Fruit fly (Drosophila melanogaster): ENCODE results near the gene Cpr65Ax1.

The Cpr65Ax1 gene

dm6 chr3L:6181776-6182175 is 34.0 kb upstream of the Cpr65Ax1 start, which contains the start of gene CG10274 (continued):
- TF ChIP-seq ken (GFP tag; IDR thresholded peaks at IDR 0.05) = peak; percentile 55; the same call in 2 of the 3 replicates
- TF ChIP-seq CG33557 (GFP tag; optimal IDR thresholded peaks at IDR 0.05) = peak; percentile 73
- TF ChIP-seq CG12744 (GFP tag; optimal IDR thresholded peaks at IDR 0.05) = peak; percentile 48
- TF ChIP-seq lmd (GFP tag; IDR thresholded peaks at IDR 0.05) = peak; percentile 80
- peak; percentile 67 for TF ChIP-seq CG9437 (GFP tag; optimal IDR thresholded peaks at IDR 0.05)
- TF ChIP-seq kah (GFP tag; optimal IDR thresholded peaks at IDR 0.05) = no peak
- TF ChIP-seq gro (GFP tag; optimal IDR thresholded peaks at IDR 0.05) = peak; percentile 77
- TF ChIP-seq seq (GFP tag; IDR thresholded peaks at IDR 0.05) = no peak
- no peak for TF ChIP-seq prd (optimal IDR thresholded peaks at IDR 0.05)
- peak; percentile 82 for TF ChIP-seq prd (GFP tag; IDR thresholded peaks at IDR 0.05)
- TF ChIP-seq CG4617 (GFP tag; optimal IDR thresholded peaks at IDR 0.05; ENCODE audit: borderline replicate concordance) = peak; percentile 84
- TF ChIP-seq ftz-f1 (GFP tag; optimal IDR thresholded peaks at IDR 0.05) = no peak
- TF ChIP-seq CG3407 (GFP tag; optimal IDR thresholded peaks at IDR 0.05) = peak; percentile 29
- no peak; the same call in 1 of the 2 replicates for TF ChIP-seq Adf1 (GFP tag; IDR thresholded peaks at IDR 0.05)
- peak in 1 of 3 experiments; percentile 81 for TF ChIP-seq lola (GFP tag; optimal IDR thresholded peaks at IDR 0.05)
- TF ChIP-seq ranshi (GFP tag; IDR thresholded peaks at IDR 0.05) = peak; percentile 61; the same call in 1 of the 2 replicates
- peak; percentile 50 for TF ChIP-seq CG4328 (GFP tag; optimal IDR thresholded peaks at IDR 0.05)
- TF ChIP-seq H15 (GFP tag; IDR thresholded peaks at IDR 0.05) = peak; percentile 47; the same call in 1 of the 3 replicates
- peak; percentile 90 for TF ChIP-seq CoRest (tag; optimal IDR thresholded peaks at IDR 0.05)
- no peak for TF ChIP-seq dan (GFP tag; IDR thresholded peaks at IDR 0.05)
- peak; percentile 66 for TF ChIP-seq Six4 (GFP tag; optimal IDR thresholded peaks at IDR 0.05)
- peak; percentile 30 for TF ChIP-seq dm (GFP tag; optimal IDR thresholded peaks at IDR 0.05)
- no peak for TF ChIP-seq CG13894 (tag; optimal IDR thresholded peaks at IDR 0.05)
- TF ChIP-seq zen2 (GFP tag; IDR thresholded peaks at IDR 0.05; ENCODE audit: partially characterized antibody) = no peak
- no peak for TF ChIP-seq Neu2 (GFP tag; optimal IDR thresholded peaks at IDR 0.05; ENCODE audit: borderline replicate concordance)
- TF ChIP-seq usp (GFP tag; optimal IDR thresholded peaks at IDR 0.05) = no peak
- TF ChIP-seq NfI (GFP tag; optimal IDR thresholded peaks at IDR 0.05) = peak; percentile 81
- TF ChIP-seq sna (GFP tag; IDR thresholded peaks at IDR 0.05; ENCODE audit: partially characterized antibody) = no peak
- peak; percentile 33 for TF ChIP-seq CG7271 (tag; optimal IDR thresholded peaks at IDR 0.05)
- no peak for TF ChIP-seq HLHmδ (GFP tag; optimal IDR thresholded peaks at IDR 0.05)
- TF ChIP-seq Atf6 (GFP tag; IDR thresholded peaks at IDR 0.05) = peak; percentile 66
- TF ChIP-seq CG6689 (GFP tag; IDR thresholded peaks at IDR 0.05) = peak; percentile 34; the same call in 1 of the 2 replicates

DNA sequence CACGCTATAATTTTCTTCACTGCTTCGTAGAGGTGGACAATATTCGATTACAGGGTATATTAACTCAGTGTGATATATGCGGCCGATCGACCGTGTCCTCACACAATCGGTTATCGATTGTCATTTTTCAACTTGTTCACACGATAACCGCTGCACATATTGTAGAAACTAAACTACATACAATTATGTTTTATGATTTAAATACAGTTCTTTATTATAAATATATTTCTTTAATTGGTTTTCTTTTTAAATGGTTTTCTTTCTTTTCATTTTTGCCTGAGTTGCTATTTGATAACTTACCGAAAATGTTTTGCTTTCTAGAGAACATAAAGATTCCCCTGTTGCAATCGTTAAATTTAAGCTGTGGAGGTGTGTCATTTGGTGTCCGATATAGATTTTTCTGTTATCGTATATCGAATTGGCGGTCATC is 26.1 kb upstream of the Cpr65Ax1 start, which contains the start of the genes fmt and CG7376:
Gene fmt, minus strand, starts transcription at position 55 of the 430 bp plus-strand sequence.
Gene CG7376, plus strand, starts transcription at position 423 of the 430 bp plus-strand sequence.
- TF ChIP-seq nmo (GFP tag; optimal IDR thresholded peaks at IDR 0.05) = peak; percentile 80
- no peak for TF ChIP-seq sens-2 (GFP tag; IDR thresholded peaks at IDR 0.05)
- TF ChIP-seq emc (GFP tag; optimal IDR thresholded peaks at IDR 0.05) = no peak
- TF ChIP-seq Ada2b (GFP tag; IDR thresholded peaks at IDR 0.05) = no peak
- TF ChIP-seq CG9817 (tag; optimal IDR thresholded peaks at IDR 0.05) = no peak
- peak; percentile 28 for TF ChIP-seq nerfin-1 (tag; optimal IDR thresholded peaks at IDR 0.05)
- no peak for TF ChIP-seq CG31365 (tag; optimal IDR thresholded peaks at IDR 0.05)
- no peak for TF ChIP-seq gcm2 (GFP tag; optimal IDR thresholded peaks at IDR 0.05)
- no peak for TF ChIP-seq bab2 (GFP tag; optimal IDR thresholded peaks at IDR 0.05)
- no peak for TF ChIP-seq seq (GFP tag; IDR thresholded peaks at IDR 0.05)
- no peak for TF ChIP-seq CG2202 (tag; optimal IDR thresholded peaks at IDR 0.05)
- peak; percentile 15 for TF ChIP-seq fd96Cb (tag; optimal IDR thresholded peaks at IDR 0.05)
- no peak for TF ChIP-seq Adf1 (GFP tag; IDR thresholded peaks at IDR 0.05)
- TF ChIP-seq CG3838 (GFP tag; optimal IDR thresholded peaks at IDR 0.05) = no peak
- no peak for TF ChIP-seq C15 (GFP tag; IDR thresholded peaks at IDR 0.05)
- no peak for TF ChIP-seq ro (GFP tag; IDR thresholded peaks at IDR 0.05)
- TF ChIP-seq toy (GFP tag; IDR thresholded peaks at IDR 0.05) = no peak
- no peak for TF ChIP-seq cad (GFP tag; optimal IDR thresholded peaks at IDR 0.05)
- TF ChIP-seq CG4360 (GFP tag; IDR thresholded peaks at IDR 0.05) = no peak
- no peak for TF ChIP-seq kni (GFP tag; optimal IDR thresholded peaks at IDR 0.05)
- TF ChIP-seq CG8944 (GFP tag; optimal IDR thresholded peaks at IDR 0.05) = no peak
- TF ChIP-seq CG12071 (GFP tag; optimal IDR thresholded peaks at IDR 0.05) = no peak
